Fruit fly (Drosophila melanogaster) whole organism, embryonic: ENCODE data around the gene CG33664.
A peak's percentile ranks its signal among the peaks of the same experiment; 100 is the strongest.

ENCODE experiments used
- Atf6 ChIP-seq: fragments of 200-800 bp; sonication (Bioruptor generic); IDR thresholded peaks from 2 replicates; pipeline ENCODE4 v1.3.6; 2022; ENCODE audit warnings: missing biosample characterization, missing genetic modification characterization
- CG12391 ChIP-seq: fragments of 200-800 bp; sonication (Bioruptor generic); optimal IDR thresholded peaks from 3 replicates; lab custom pipeline; 2018; ENCODE audit warnings: missing biosample characterization, mild to moderate bottlenecking, missing genetic modification characterization, moderate library complexity
- CG13424 ChIP-seq: fragments of 200-800 bp; sonication (Bioruptor generic); optimal IDR thresholded peaks from 2 replicates; lab custom pipeline; 2019; ENCODE audit warnings: missing biosample characterization, mild to moderate bottlenecking, missing genetic modification characterization, moderate library complexity
- CG14965 ChIP-seq: fragments of 200-800 bp; sonication (Bioruptor generic); optimal IDR thresholded peaks from 2 replicates; lab custom pipeline; 2016; ENCODE audit warnings: missing biosample characterization, missing genetic modification characterization, borderline replicate concordance
- CG1603 ChIP-seq: fragments of 200-800 bp; sonication (Bioruptor generic); optimal IDR thresholded peaks from 2 replicates; lab custom pipeline; 2019; ENCODE audit warnings: missing biosample characterization, mild to moderate bottlenecking, missing genetic modification characterization, moderate library complexity
- CG16815 ChIP-seq: fragments of 200-800 bp; sonication (Bioruptor generic); optimal IDR thresholded peaks from 3 replicates; lab custom pipeline; 2017; ENCODE audit warnings: missing biosample characterization, mild to moderate bottlenecking, missing genetic modification characterization
- CG16863 ChIP-seq: fragments of 200-800 bp; sonication (Bioruptor generic); optimal IDR thresholded peaks from 3 replicates; lab custom pipeline; 2016; ENCODE audit warnings: missing biosample characterization, missing genetic modification characterization
- CG17568 ChIP-seq: fragments of 200-800 bp; sonication (Bioruptor generic); optimal IDR thresholded peaks from 2 replicates; lab custom pipeline; 2018; ENCODE audit warnings: missing biosample characterization, mild to moderate bottlenecking, missing genetic modification characterization, moderate library complexity
- CG18476 ChIP-seq: fragments of 200-800 bp; sonication (Bioruptor generic); optimal IDR thresholded peaks from 2 replicates; lab custom pipeline; 2016; ENCODE audit warnings: missing biosample characterization, mild to moderate bottlenecking, missing genetic modification characterization
- CG18764 ChIP-seq: fragments of 200-800 bp; sonication (Bioruptor generic); optimal IDR thresholded peaks from 3 replicates; lab custom pipeline; 2016; ENCODE audit warnings: missing biosample characterization, missing genetic modification characterization
- CG2202 ChIP-seq: fragments of 200-800 bp; sonication (Bioruptor generic); optimal IDR thresholded peaks from 2 replicates; lab custom pipeline; 2018; ENCODE audit warnings: missing biosample characterization, mild to moderate bottlenecking, missing genetic modification characterization
- CG2875 ChIP-seq: fragments of 200-800 bp; sonication (Bioruptor generic); optimal IDR thresholded peaks from 2 replicates; lab custom pipeline; 2017; ENCODE audit warnings: missing biosample characterization, mild to moderate bottlenecking, missing genetic modification characterization, missing genetic modification reagents
- CG30403 ChIP-seq: fragments of 200-800 bp; sonication (Bioruptor generic); optimal IDR thresholded peaks from 3 replicates; lab custom pipeline; 2016; ENCODE audit warnings: missing biosample characterization, missing genetic modification characterization
- CG3281 ChIP-seq: fragments of 200-800 bp; sonication (Bioruptor generic); optimal IDR thresholded peaks from 3 replicates; lab custom pipeline; 2017; ENCODE audit warnings: missing biosample characterization, mild to moderate bottlenecking, missing genetic modification characterization
- CG4707 ChIP-seq: fragments of 200-800 bp; sonication (Bioruptor generic); optimal IDR thresholded peaks from 2 replicates; lab custom pipeline; 2018; ENCODE audit warnings: missing biosample characterization, mild to moderate bottlenecking, missing genetic modification characterization, moderate library complexity
- CG8944 ChIP-seq: fragments of 200-800 bp; sonication (Bioruptor generic); optimal IDR thresholded peaks from 3 replicates; lab custom pipeline; 2016; ENCODE audit warnings: missing biosample characterization, missing genetic modification characterization
- CG9932 ChIP-seq: fragments of 200-800 bp; sonication (Bioruptor generic); IDR thresholded peaks from 2 replicates; pipeline ENCODE4 v1.3.6; 2022; ENCODE audit warnings: missing biosample characterization, missing genetic modification characterization
- Fer1 ChIP-seq: fragments of 200-800 bp; sonication (Bioruptor generic); optimal IDR thresholded peaks from 2 replicates; lab custom pipeline; 2017; ENCODE audit warnings: missing biosample characterization, mild to moderate bottlenecking, missing genetic modification characterization
- Fer2 ChIP-seq: fragments of 200-800 bp; sonication (Bioruptor generic); optimal IDR thresholded peaks from 2 replicates; lab custom pipeline; 2018; ENCODE audit warnings: missing biosample characterization, mild to moderate bottlenecking, missing genetic modification characterization, moderate library complexity
- Gsc ChIP-seq: fragments of 200-800 bp; sonication (Bioruptor generic); IDR thresholded peaks from 2 replicates; pipeline ENCODE4 v1.3.6; 2022; ENCODE audit warnings: missing biosample characterization, missing genetic modification characterization
- Hr51 ChIP-seq, 2 experiments: fragments of 200-800 bp; sonication (Bioruptor generic); optimal IDR thresholded peaks; 2 replicates in 1 of 2; 3 replicates in 1 of 2; lab custom pipeline; 2016 to 2018; ENCODE audit warnings: missing biosample characterization in 2 of 2, missing genetic modification characterization in 2 of 2, mild to moderate bottlenecking in 1 of 2, moderate library complexity in 1 of 2
- Hsf ChIP-seq: fragments of 200-800 bp; sonication (Bioruptor generic); optimal IDR thresholded peaks from 3 replicates; lab custom pipeline; 2016; ENCODE audit warnings: missing biosample characterization, missing genetic modification characterization
- MTF-1 ChIP-seq: fragments of 200-800 bp; sonication (Bioruptor generic); optimal IDR thresholded peaks from 2 replicates; lab custom pipeline; 2018; ENCODE audit warnings: missing biosample characterization, mild to moderate bottlenecking, missing genetic modification characterization, borderline replicate concordance
- Max ChIP-seq: fragments of 200-800 bp; sonication (Bioruptor generic); optimal IDR thresholded peaks from 2 replicates; lab custom pipeline; 2016; ENCODE audit warnings: missing biosample characterization, mild to moderate bottlenecking, missing genetic modification characterization
- Meics ChIP-seq: fragments of 200-800 bp; sonication (Bioruptor generic); optimal IDR thresholded peaks from 2 replicates; lab custom pipeline; 2017; ENCODE audit warnings: missing biosample characterization, mild to moderate bottlenecking, missing genetic modification characterization
- Myb ChIP-seq: fragments of 200-800 bp; sonication (Bioruptor generic); optimal IDR thresholded peaks from 2 replicates; lab custom pipeline; 2016; ENCODE audit warnings: missing biosample characterization, missing genetic modification characterization
- Nf-YC ChIP-seq: fragments of 200-800 bp; optimal IDR thresholded peaks from 3 replicates; lab custom pipeline; 2019; ENCODE audit warnings: missing biosample characterization, mild to moderate bottlenecking, missing genetic modification characterization, moderate library complexity
- Oli ChIP-seq: fragments of 200-800 bp; sonication (Bioruptor generic); optimal IDR thresholded peaks from 2 replicates; lab custom pipeline; 2018; ENCODE audit warnings: missing biosample characterization, mild to moderate bottlenecking, missing genetic modification characterization, moderate library complexity
- Pdp1 ChIP-seq, 2 experiments: fragments of 200-800 bp; sonication (Bioruptor generic); optimal IDR thresholded peaks; 3 replicates each; lab custom pipeline; 2016; ENCODE audit warnings: missing biosample characterization in 2 of 2, missing genetic modification characterization in 2 of 2, mild to moderate bottlenecking in 1 of 2, moderate library complexity in 1 of 2
- Ptx1 ChIP-seq: fragments of 200-800 bp; sonication (Bioruptor generic); IDR thresholded peaks from 2 replicates; pipeline ENCODE4 v1.3.6; 2022; ENCODE audit warnings: missing biosample characterization, missing genetic modification characterization
- TFAM ChIP-seq: fragments of 200-800 bp; sonication (Bioruptor generic); optimal IDR thresholded peaks from 2 replicates; lab custom pipeline; 2017; ENCODE audit warnings: missing biosample characterization, missing genetic modification characterization, inconsistent platforms
- YL-1 ChIP-seq: fragments of 200-800 bp; sonication (Bioruptor generic); optimal IDR thresholded peaks from 3 replicates; lab custom pipeline; 2017; ENCODE audit warnings: missing biosample characterization, mild to moderate bottlenecking, missing genetic modification characterization
- ab ChIP-seq: fragments of 200-800 bp; sonication (Bioruptor generic); optimal IDR thresholded peaks from 2 replicates; lab custom pipeline; 2016; ENCODE audit warnings: missing biosample characterization, missing genetic modification characterization
- ap ChIP-seq: fragments of 200-800 bp; sonication (Bioruptor generic); IDR thresholded peaks from 2 replicates; pipeline ENCODE4 v1.3.6; 2022; ENCODE audit warnings: missing biosample characterization, missing genetic modification characterization
- bcd ChIP-seq: fragments of 200-800 bp; sonication (Bioruptor generic); optimal IDR thresholded peaks from 2 replicates; lab custom pipeline; 2017; ENCODE audit warnings: missing biosample characterization, mild to moderate bottlenecking, missing genetic modification characterization
- chif ChIP-seq, 2 experiments: fragments of 200-800 bp; sonication (Bioruptor generic); optimal IDR thresholded peaks; 3 replicates each; lab custom pipeline; 2016; ENCODE audit warnings: missing biosample characterization in 2 of 2, missing genetic modification characterization in 2 of 2
- chinmo ChIP-seq: fragments of 200-800 bp; sonication (Bioruptor generic); IDR thresholded peaks from 4 replicates; pipeline ENCODE4 v1.3.6; 2022; ENCODE audit warnings: missing biosample characterization, missing genetic modification characterization; ENCODE audit not compliant: partially characterized antibody
- cwo ChIP-seq: fragments of 200-800 bp; sonication (Bioruptor generic); optimal IDR thresholded peaks from 3 replicates; lab custom pipeline; 2017; ENCODE audit warnings: missing biosample characterization, missing genetic modification characterization, mild to moderate bottlenecking, moderate library complexity, missing genetic modification reagents
- dmrt99B ChIP-seq: fragments of 200-800 bp; sonication (Bioruptor generic); optimal IDR thresholded peaks from 2 replicates; lab custom pipeline; 2018; ENCODE audit warnings: missing biosample characterization, mild to moderate bottlenecking, missing genetic modification characterization, moderate library complexity
- emc ChIP-seq: fragments of 200-800 bp; sonication (Bioruptor generic); optimal IDR thresholded peaks from 2 replicates; lab custom pipeline; 2016; ENCODE audit warnings: missing biosample characterization, missing genetic modification characterization
- ind ChIP-seq: fragments of 200-800 bp; sonication (Bioruptor generic); optimal IDR thresholded peaks from 3 replicates; lab custom pipeline; 2016; ENCODE audit warnings: missing biosample characterization, missing genetic modification characterization
- inv ChIP-seq: fragments of 200-800 bp; sonication (Bioruptor generic); IDR thresholded peaks from 2 replicates; pipeline ENCODE4 v1.3.6; 2022; ENCODE audit warnings: missing biosample characterization, missing genetic modification characterization; ENCODE audit not compliant: partially characterized antibody
- lbe ChIP-seq: fragments of 200-800 bp; sonication (Bioruptor generic); optimal IDR thresholded peaks from 2 replicates; lab custom pipeline; 2016; ENCODE audit warnings: missing biosample characterization, mild to moderate bottlenecking, missing genetic modification characterization
- nmo ChIP-seq: fragments of 200-800 bp; sonication (Bioruptor generic); optimal IDR thresholded peaks from 2 replicates; lab custom pipeline; 2018; ENCODE audit warnings: missing biosample characterization, mild to moderate bottlenecking, missing genetic modification characterization, moderate library complexity
- prd ChIP-seq, 3 experiments: fragments of >200 bp in 2 of 3; fragments of 200-800 bp in 1 of 3; sonication (Bioruptor generic) in 1 of 3; optimal IDR thresholded peaks in 2 of 3; IDR thresholded peaks in 1 of 3; 2 replicates in 2 of 3; 3 replicates in 1 of 3; pipeline versions ENCODE4 v1.3.6 to Lab custom; 2017 to 2022; ENCODE audit warnings: missing biosample characterization in 1 of 3, missing genetic modification characterization in 1 of 3
- ranshi ChIP-seq: fragments of 200-800 bp; sonication (Bioruptor generic); IDR thresholded peaks from 2 replicates; pipeline ENCODE4 v1.3.6; 2022; ENCODE audit warnings: missing biosample characterization, missing genetic modification characterization
- slbo ChIP-seq: fragments of 200-800 bp; sonication (Bioruptor generic); IDR thresholded peaks from 2 replicates; pipeline ENCODE4 v1.3.6; 2022; ENCODE audit warnings: missing biosample characterization, missing genetic modification characterization
- slp2 ChIP-seq: fragments of 200-800 bp; sonication (Bioruptor generic); optimal IDR thresholded peaks from 2 replicates; lab custom pipeline; 2016; ENCODE audit warnings: missing biosample characterization, missing genetic modification characterization
- vvl ChIP-seq: fragments of 200-800 bp; sonication (Bioruptor generic); IDR thresholded peaks from 2 replicates; pipeline ENCODE4 v1.3.6; 2022; ENCODE audit warnings: missing biosample characterization, missing genetic modification characterization

CG33664 gene

DNA sequence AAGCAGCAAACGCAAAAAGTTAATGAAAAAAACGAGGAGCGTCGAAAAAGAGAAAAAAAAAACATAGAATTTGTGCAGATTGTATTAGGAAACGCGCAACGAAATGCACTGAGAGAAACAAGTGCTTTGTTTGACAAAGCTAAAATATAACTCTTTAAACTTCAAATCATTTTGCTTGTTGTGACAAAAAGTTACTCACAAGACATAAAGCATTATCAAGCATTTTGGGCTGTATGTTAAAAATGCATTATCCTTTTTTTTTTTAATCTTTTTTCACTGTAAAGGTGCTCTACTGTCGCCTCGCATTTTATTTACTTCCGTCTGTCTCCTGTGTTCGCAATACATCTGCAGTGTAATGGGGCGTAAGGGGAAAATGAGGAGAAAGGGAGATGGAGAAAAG lies 7.3 kb upstream of the CG33664 start (continued):
- TF ChIP-seq CG14965 (GFP tag; lab: Kevin White, UChicago), result no peak
- TF ChIP-seq CG16863 (GFP tag; lab: Kevin White, UChicago), result no peak
- TF ChIP-seq CG2875 (GFP tag; lab: Kevin White, UChicago), result no peak
- no peak for TF ChIP-seq Max (GFP tag; lab: Kevin White, UChicago)
- TF ChIP-seq CG17568 (GFP tag; lab: Kevin White, UChicago), result no peak
- peak; percentile 52 for TF ChIP-seq slbo (GFP tag; lab: Robert Waterston, UW)
- TF ChIP-seq inv (GFP tag; lab: Robert Waterston, UW), result no peak
- peak; percentile 14 for TF ChIP-seq CG8944 (GFP tag; lab: Kevin White, UChicago)
- TF ChIP-seq Fer2 (tag; lab: Kevin White, UChicago), result no peak
- TF ChIP-seq dmrt99B, result peak; percentile 52
- peak; percentile 27; the same call in 1 of the 2 replicates for TF ChIP-seq Atf6 (GFP tag; lab: Robert Waterston, UW)
- no peak for TF ChIP-seq CG4707 (GFP tag; lab: Kevin White, UChicago)
- TF ChIP-seq Hr51 (GFP tag; optimal IDR thresholded peaks at IDR 0.05; lab: Kevin White, UChicago), result peak in 1 of 2 experiments; percentile 24
- TF ChIP-seq ab (GFP tag; lab: Kevin White, UChicago), result no peak
- TF ChIP-seq Gsc, result no peak
- TF ChIP-seq CG12391 (tag; lab: Kevin White, UChicago), result peak; percentile 14
- TF ChIP-seq lbe, result no peak
- TF ChIP-seq Pdp1 (GFP tag; optimal IDR thresholded peaks at IDR 0.05; lab: Kevin White, UChicago), result peak in 1 of 2 experiments; percentile 19
- TF ChIP-seq ranshi, result 0 out of 2 replicates have a peak, but pooled peaks have one; percentile 20
- peak; percentile 3 for TF ChIP-seq CG1603 (tag; lab: Kevin White, UChicago)
- no peak for TF ChIP-seq CG2202 (tag; lab: Kevin White, UChicago)
- peak; percentile 31 for TF ChIP-seq ind (GFP tag; lab: Kevin White, UChicago)
- no peak for TF ChIP-seq cwo (GFP tag; lab: Kevin White, UChicago)
- peak; percentile 15 for TF ChIP-seq CG30403
- no peak for TF ChIP-seq CG16815
- peak; percentile 26 for TF ChIP-seq Oli
- TF ChIP-seq nmo (GFP tag; lab: Kevin White, UChicago), result peak; percentile 27
- no peak for TF ChIP-seq ap (GFP tag; lab: Robert Waterston, UW)
- TF ChIP-seq bcd (GFP tag; lab: Kevin White, UChicago), result peak; percentile 14
- TF ChIP-seq slp2, result no peak
- no peak for TF ChIP-seq vvl
- TF ChIP-seq CG3281 (GFP tag; lab: Kevin White, UChicago), result peak; percentile 12
- peak; percentile 15 for TF ChIP-seq CG13424 (tag; lab: Kevin White, UChicago)
- TF ChIP-seq prd (optimal IDR thresholded peaks at IDR 0.05; lab: Kevin White, UChicago), result no peak
- TF ChIP-seq prd (GFP tag; IDR thresholded peaks at IDR 0.05; lab: Robert Waterston, UW), result 0 out of 3 replicates have a peak, but pooled peaks have one; percentile 8
- TF ChIP-seq CG18764, result no peak
- TF ChIP-seq Meics (GFP tag; lab: Kevin White, UChicago), result peak; percentile 37
- TF ChIP-seq chinmo (GFP tag; lab: Robert Waterston, UW), result no peak
- peak; percentile 20 for TF ChIP-seq Hsf (GFP tag; lab: Kevin White, UChicago)
- no peak for TF ChIP-seq YL-1 (GFP tag; lab: Kevin White, UChicago)
- no peak for TF ChIP-seq emc (GFP tag; lab: Kevin White, UChicago)
- no peak for TF ChIP-seq Nf-YC (tag; lab: Kevin White, UChicago)
- peak; percentile 40 for TF ChIP-seq Fer1 (GFP tag; lab: Kevin White, UChicago)
- TF ChIP-seq CG9932 (GFP tag; lab: Robert Waterston, UW), result no peak
- peak; percentile 1 for TF ChIP-seq Myb (GFP tag; lab: Kevin White, UChicago)
- peak; percentile 40; the same call in 1 of the 2 replicates for TF ChIP-seq Ptx1 (GFP tag; lab: Robert Waterston, UW)
- TF ChIP-seq chif (GFP tag; optimal IDR thresholded peaks at IDR 0.05; lab: Kevin White, UChicago), result no peak
- no peak for TF ChIP-seq MTF-1
- TF ChIP-seq CG18476 (GFP tag; lab: Kevin White, UChicago), result no peak
- TF ChIP-seq TFAM, result no peak
